Worm (Caenorhabditis elegans) whole organism, midembryonic: Measurements from ENCODE around the gene C27D8.3.
A peak's percentile ranks its signal among the peaks of the same experiment; 100 is the strongest.

ENCODE experiments used
- T22C8.4 ChIP-seq: fragments of 200-800 bp; sonication (Bioruptor generic); IDR thresholded peaks from 2 replicates; pipeline ENCODE4 v1.3.6; 2022; ENCODE audit warnings: missing genetic modification characterization, missing compliant biosample characterization
- cog-1 ChIP-seq: sonication (generic microtip); optimal IDR thresholded peaks from 2 replicates; lab custom pipeline; 2016; ENCODE audit warnings: missing genetic modification characterization, missing compliant biosample characterization
- flt-1 ChIP-seq: fragments of 200-800 bp; sonication (Bioruptor generic); IDR thresholded peaks from 2 replicates; pipeline ENCODE4 v1.3.6; 2022; ENCODE audit warnings: missing genetic modification characterization, missing compliant biosample characterization
- klf-2 ChIP-seq: fragments of 200-800 bp; sonication (Bioruptor generic); conservative IDR thresholded peaks from 2 replicates; pipeline ENCODE4 v1.3.6; 2022; ENCODE audit warnings: missing genetic modification reagents, missing genetic modification characterization, missing compliant biosample characterization
- med-1 ChIP-seq: sonication (generic microtip); optimal IDR thresholded peaks from 2 replicates; lab custom pipeline; 2017; ENCODE audit warnings: missing genetic modification characterization, mild to moderate bottlenecking, missing compliant biosample characterization, antibody characterized with exemption, missing genetic modification reagents; ENCODE audit not compliant: insufficient read depth
- ref-1 ChIP-seq: fragments of 200-800 bp; sonication (Bioruptor generic); conservative IDR thresholded peaks from 2 replicates; pipeline ENCODE4 v1.3.6; 2022; ENCODE audit warnings: missing genetic modification reagents, missing genetic modification characterization, missing compliant biosample characterization
- tab-1 ChIP-seq: fragments of 200-800 bp; sonication (Bioruptor generic); IDR thresholded peaks from 2 replicates; pipeline ENCODE4 v1.3.6; 2022; ENCODE audit warnings: missing genetic modification characterization, missing compliant biosample characterization
- ztf-23 ChIP-seq: fragments of 200-800 bp; sonication (Bioruptor generic); IDR thresholded peaks from 2 replicates; pipeline ENCODE4 v1.3.6; 2022; ENCODE audit warnings: missing genetic modification reagents, missing genetic modification characterization, missing compliant biosample characterization
- ztf-29 ChIP-seq: fragments of 200-800 bp; sonication (Bioruptor generic); IDR thresholded peaks from 2 replicates; pipeline ENCODE4 v1.3.6; 2022; ENCODE audit warnings: missing genetic modification reagents, missing genetic modification characterization, missing compliant biosample characterization

Gene C27D8.3

ce11 chrIV:12703811-12704210, 7.7 kb downstream of the C27D8.3 start, which contains the start of gene C27D8.4:
Gene C27D8.4 (plus strand): TSS chrIV:12704111.
- TF ChIP-seq tab-1 (GFP tag; lab: Robert Waterston, UW), result no peak
- TF ChIP-seq cog-1, result no peak
- TF ChIP-seq med-1 (GFP tag; lab: Kevin White, UChicago), result no peak
- no peak for TF ChIP-seq T22C8.4
- no peak for TF ChIP-seq klf-2 (GFP tag; lab: Robert Waterston, UW)
- TF ChIP-seq ztf-23 (GFP tag; lab: Robert Waterston, UW), result no peak
- no peak for TF ChIP-seq flt-1 (GFP tag; lab: Robert Waterston, UW)
- TF ChIP-seq ztf-29 (GFP tag; lab: Robert Waterston, UW), result no peak
- TF ChIP-seq ref-1 (GFP tag; lab: Robert Waterston, UW), result no peak

ce11 chrIV:12700944-12701343, 10.6 kb downstream of the C27D8.3 start:
- TF ChIP-seq med-1 (GFP tag; lab: Kevin White, UChicago) (no peak), tab-1 (GFP tag; lab: Robert Waterston, UW) (no peak), ztf-23 (GFP tag; lab: Robert Waterston, UW) (no peak), cog-1 (no peak)

- TF ChIP-seq klf-2 (GFP tag; lab: Robert Waterston, UW) (no peak), tab-1 (GFP tag; lab: Robert Waterston, UW) (no peak), ref-1 (GFP tag; lab: Robert Waterston, UW) (no peak), T22C8.4 (no peak), med-1 (GFP tag; lab: Kevin White, UChicago) (no peak), cog-1 (no peak), ztf-29 (GFP tag; lab: Robert Waterston, UW) (no peak), ztf-23 (GFP tag; lab: Robert Waterston, UW) (no peak), flt-1 (GFP tag; lab: Robert Waterston, UW) (no peak)
Observed at ce11 chrIV:12700204-12700603, 11.3 kb downstream of the C27D8.3 start.

ce11 chrIV:12698880-12699279, 12.7 kb downstream of the C27D8.3 start:
- no peak for TF ChIP-seq tab-1 (GFP tag; lab: Robert Waterston, UW)
- TF ChIP-seq ref-1 (GFP tag; lab: Robert Waterston, UW), result no peak
- TF ChIP-seq flt-1 (GFP tag; lab: Robert Waterston, UW), result no peak
- no peak for TF ChIP-seq med-1 (GFP tag; lab: Kevin White, UChicago)
- TF ChIP-seq ztf-29 (GFP tag; lab: Robert Waterston, UW), result no peak
- TF ChIP-seq ztf-23 (GFP tag; lab: Robert Waterston, UW), result no peak
- TF ChIP-seq klf-2 (GFP tag; lab: Robert Waterston, UW), result no peak
- no peak for TF ChIP-seq cog-1
- no peak for TF ChIP-seq T22C8.4

ce11 chrIV:12689709-12690142, 21.8 kb downstream of the C27D8.3 start:
- TF ChIP-seq cog-1 (no peak), ztf-29 (GFP tag; lab: Robert Waterston, UW) (no peak), med-1 (GFP tag; lab: Kevin White, UChicago) (no peak), flt-1 (GFP tag; lab: Robert Waterston, UW) (no peak), ref-1 (GFP tag; lab: Robert Waterston, UW) (no peak), tab-1 (GFP tag; lab: Robert Waterston, UW) (no peak), T22C8.4 (no peak), klf-2 (GFP tag; lab: Robert Waterston, UW) (no peak), ztf-23 (GFP tag; lab: Robert Waterston, UW) (no peak)

- TF ChIP-seq ref-1 (GFP tag; lab: Robert Waterston, UW), result no peak
- TF ChIP-seq ztf-23 (GFP tag; lab: Robert Waterston, UW), result no peak
- TF ChIP-seq med-1 (GFP tag; lab: Kevin White, UChicago), result no peak
- no peak for TF ChIP-seq klf-2 (GFP tag; lab: Robert Waterston, UW)
Observed at ce11 chrIV:12689292-12689691, 22.3 kb downstream of the C27D8.3 start.

- TF ChIP-seq ztf-29 (GFP tag; lab: Robert Waterston, UW) (no peak), med-1 (GFP tag; lab: Kevin White, UChicago) (no peak), tab-1 (GFP tag; lab: Robert Waterston, UW) (no peak), cog-1 (no peak), ref-1 (GFP tag; lab: Robert Waterston, UW) (no peak), klf-2 (GFP tag; lab: Robert Waterston, UW) (no peak), T22C8.4 (no peak), flt-1 (GFP tag; lab: Robert Waterston, UW) (no peak), ztf-23 (GFP tag; lab: Robert Waterston, UW) (no peak)
Observed at ce11 chrIV:12688370-12688769, 23.2 kb downstream of the C27D8.3 start, which contains the start of gene T23B5.3. Gene T23B5.3 (plus strand): TSS chrIV:12688670.

- TF ChIP-seq klf-2 (GFP tag; lab: Robert Waterston, UW), result no peak
- no peak for TF ChIP-seq flt-1 (GFP tag; lab: Robert Waterston, UW)
- peak; percentile 40 for TF ChIP-seq cog-1
- no peak for TF ChIP-seq tab-1 (GFP tag; lab: Robert Waterston, UW)
Observed at ce11 chrIV:12685827-12686226, 25.7 kb downstream of the C27D8.3 start.

- TF ChIP-seq med-1 (GFP tag; lab: Kevin White, UChicago) (no peak), T22C8.4 (no peak), cog-1 (no peak), flt-1 (GFP tag; lab: Robert Waterston, UW) (no peak), tab-1 (GFP tag; lab: Robert Waterston, UW) (no peak), ztf-23 (GFP tag; lab: Robert Waterston, UW) (no peak), ztf-29 (GFP tag; lab: Robert Waterston, UW) (no peak), klf-2 (GFP tag; lab: Robert Waterston, UW) (no peak), ref-1 (GFP tag; lab: Robert Waterston, UW) (no peak)
Observed at ce11 chrIV:12684826-12685594, 26.5 kb downstream of the C27D8.3 start.
